Worm (Caenorhabditis elegans) whole organism, midembryonic: ENCODE measurements around the gene nlp-23.

Experiments used
- klf-2 ChIP-seq: fragments of 200-800 bp; sonication (Bioruptor generic); conservative IDR thresholded peaks from 2 replicates; pipeline ENCODE4 v1.3.6; 2022; ENCODE audit warnings: missing genetic modification reagents, missing genetic modification characterization, missing compliant biosample characterization
- ref-1 ChIP-seq: fragments of 200-800 bp; sonication (Bioruptor generic); conservative IDR thresholded peaks from 2 replicates; pipeline ENCODE4 v1.3.6; 2022; ENCODE audit warnings: missing genetic modification reagents, missing genetic modification characterization, missing compliant biosample characterization
- tab-1 ChIP-seq: fragments of 200-800 bp; sonication (Bioruptor generic); IDR thresholded peaks from 2 replicates; pipeline ENCODE4 v1.3.6; 2022; ENCODE audit warnings: missing genetic modification characterization, missing compliant biosample characterization
- ztf-29 ChIP-seq: fragments of 200-800 bp; sonication (Bioruptor generic); IDR thresholded peaks from 2 replicates; pipeline ENCODE4 v1.3.6; 2022; ENCODE audit warnings: missing genetic modification reagents, missing genetic modification characterization, missing compliant biosample characterization

DNA sequence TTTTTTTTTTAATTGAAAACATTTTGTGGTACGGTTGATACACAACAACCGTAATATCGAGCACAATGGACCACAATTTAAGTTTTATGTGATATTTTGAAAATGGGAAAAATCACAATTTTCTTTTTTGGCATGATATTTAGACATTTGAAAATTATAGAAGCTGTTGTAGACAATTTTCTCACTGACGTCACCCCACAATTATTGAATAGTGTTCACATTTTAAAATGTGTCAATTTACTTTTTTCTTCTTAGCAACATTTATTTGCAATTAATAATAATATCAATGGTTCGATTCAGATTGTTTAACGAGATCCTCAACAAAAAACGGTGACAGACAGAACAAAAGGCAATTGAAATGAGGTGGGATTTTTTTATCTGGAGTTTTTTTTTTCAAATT lies 7.4 kb downstream of the nlp-23 start, which contains the start of gene T01B6.1:
- no peak for TF ChIP-seq ztf-29 (GFP tag; lab: Robert Waterston, UW)
- TF ChIP-seq ref-1 (GFP tag; lab: Robert Waterston, UW): no peak
- no peak for TF ChIP-seq klf-2 (GFP tag; lab: Robert Waterston, UW)
- TF ChIP-seq tab-1 (GFP tag; lab: Robert Waterston, UW): no peak
